Worm (Caenorhabditis elegans) whole organism, dauer: ENCODE results near the gene tat-4.

Experiments used
- unc-62 ChIP-seq: sonication (generic microtip); optimal IDR thresholded peaks from 2 replicates; lab custom pipeline; 2017; ENCODE audit warnings: missing biosample characterization, missing genetic modification reagents, missing genetic modification characterization

The tat-4 gene

DNA sequence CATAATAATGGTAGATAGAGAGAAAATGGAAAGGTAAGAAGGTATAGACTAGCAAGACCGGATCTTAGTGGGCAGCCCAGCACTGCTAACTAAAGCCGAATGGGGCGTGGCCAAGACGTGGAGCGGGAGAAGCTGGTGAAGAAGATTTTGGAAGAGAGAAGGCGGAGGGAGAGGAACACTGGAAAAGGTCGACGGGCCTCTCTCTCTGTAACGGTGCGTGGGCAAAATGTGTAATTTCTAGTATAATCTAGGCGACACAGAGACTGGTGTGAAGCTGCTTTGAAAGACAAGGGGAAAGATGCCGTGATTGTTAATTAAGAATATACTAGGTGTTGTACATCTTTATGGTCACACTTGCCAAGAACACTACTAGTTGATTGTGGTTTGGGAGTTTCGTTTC is 11.9 kb upstream of the tat-4 start, which contains the start of gene F13H8.5:
Gene F13H8.5 (minus strand): TSS at position 101 of the 400 bp plus-strand sequence.
- TF ChIP-seq unc-62 (GFP tag; lab: Kevin White, UChicago): no peak

DNA sequence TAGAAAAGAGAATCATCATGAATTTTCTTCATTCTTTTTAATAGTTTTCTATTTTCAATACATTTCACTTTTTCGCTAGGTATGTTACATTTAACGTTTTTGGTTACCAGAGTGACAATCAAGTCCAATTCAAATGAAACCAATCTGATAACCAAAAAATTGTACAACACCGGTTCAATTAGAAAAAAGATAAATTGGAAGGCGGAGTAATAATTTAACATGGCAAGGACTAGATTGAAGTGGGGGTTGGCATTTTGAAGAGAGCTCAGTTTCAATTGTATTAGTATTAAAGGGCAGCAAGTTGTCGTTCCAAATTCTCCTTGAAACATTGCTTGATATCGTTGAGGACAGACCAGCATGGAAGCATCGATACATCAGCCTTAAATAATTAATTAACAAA is 8.6 kb upstream of the tat-4 start:
- TF ChIP-seq unc-62 (GFP tag; lab: Kevin White, UChicago): no peak

DNA sequence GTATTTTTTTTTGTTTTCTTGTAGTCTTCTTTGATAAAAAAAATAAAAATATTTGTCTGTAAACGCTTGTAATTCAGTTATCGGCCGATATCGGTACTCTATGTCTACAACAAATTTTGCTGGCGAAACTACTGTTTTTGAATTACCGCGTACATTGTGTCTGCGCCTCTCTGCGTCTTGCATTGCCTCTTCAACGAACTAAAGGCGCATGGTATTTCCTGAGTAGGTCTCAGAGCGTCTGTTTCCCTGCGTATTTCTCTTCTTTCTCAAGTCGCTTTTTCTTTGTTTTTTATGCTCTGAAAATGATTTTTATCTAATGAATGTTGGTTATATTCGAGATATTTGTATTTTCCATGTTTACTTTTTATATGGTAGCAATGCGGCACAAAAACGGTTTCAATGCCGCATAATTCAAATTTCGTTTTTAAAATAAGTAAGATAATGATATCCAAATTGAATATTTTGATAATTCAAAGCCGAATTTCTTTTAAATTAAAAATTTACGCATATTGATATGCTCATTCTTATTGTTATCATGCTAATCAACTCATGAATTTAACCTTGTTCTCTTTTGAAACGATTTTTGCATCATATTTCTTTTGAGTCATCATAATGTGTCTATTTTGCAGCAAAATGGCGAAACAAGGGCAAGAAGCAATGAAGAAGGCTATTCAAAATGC is 6.8 kb upstream of the tat-4 start, which contains the start of gene phb-2:
Gene phb-2 (plus strand): TSS at position 630 of the 680 bp plus-strand sequence.
- no peak for TF ChIP-seq unc-62 (GFP tag; lab: Kevin White, UChicago)

DNA sequence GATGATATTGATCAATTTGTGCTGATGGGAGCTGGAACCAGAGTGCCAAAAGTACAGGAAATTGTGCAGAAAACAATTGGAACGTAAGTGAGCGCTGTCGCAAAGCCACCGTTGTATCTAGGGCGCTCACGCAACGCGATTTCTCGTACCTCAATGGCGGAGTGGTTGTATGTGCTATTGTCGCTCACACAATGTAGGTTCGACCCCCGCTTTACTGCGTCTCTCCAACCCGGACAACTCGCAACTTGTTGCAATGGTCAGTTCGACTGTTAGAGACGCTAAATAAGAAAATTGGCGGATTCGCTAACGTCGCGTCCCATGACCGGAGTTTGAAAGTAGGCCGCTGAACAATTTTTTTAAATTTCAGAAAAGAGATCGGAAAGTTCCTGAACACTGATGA is 4.4 kb upstream of the tat-4 start:
- TF ChIP-seq unc-62 (GFP tag; lab: Kevin White, UChicago): no peak

DNA sequence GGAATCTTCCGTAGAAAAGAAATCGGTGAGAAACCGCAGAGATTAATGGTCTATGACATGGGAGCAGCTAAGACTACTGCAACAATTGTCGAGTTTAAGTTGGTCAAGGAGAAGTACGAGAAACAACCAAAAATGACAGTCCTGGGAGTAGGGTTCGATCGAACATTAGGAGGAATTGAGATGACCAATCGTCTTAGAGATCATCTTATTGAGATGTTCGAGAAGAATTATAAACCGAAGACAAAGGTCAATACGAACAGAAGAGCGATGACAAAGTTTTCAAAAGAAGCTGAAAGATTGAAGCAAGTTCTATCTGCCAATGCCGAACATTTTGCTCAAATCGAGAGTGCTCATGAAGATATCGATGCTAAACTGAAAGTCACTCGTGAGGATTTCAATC is 3.9 kb upstream of the tat-4 start:
- TF ChIP-seq unc-62 (GFP tag; lab: Kevin White, UChicago): no peak

DNA sequence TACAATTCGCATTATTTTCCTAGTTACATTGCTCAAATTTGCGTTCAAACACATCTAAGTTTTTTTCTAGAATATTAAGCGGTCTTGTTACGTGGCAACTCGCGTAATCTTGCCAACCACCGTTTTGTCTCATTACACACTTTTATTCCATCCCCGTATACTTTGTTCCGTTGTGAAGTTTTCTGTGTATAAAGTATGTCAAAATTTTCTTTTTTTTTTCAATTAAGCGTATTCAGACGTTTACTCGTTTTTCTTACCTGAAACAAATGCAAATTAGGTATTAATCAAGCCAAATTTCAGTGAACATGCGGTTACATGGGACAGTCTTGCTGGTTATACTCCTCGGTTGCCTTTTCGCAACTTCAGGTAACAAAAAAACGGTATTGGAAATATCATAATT is 2.9 kb upstream of the tat-4 start, which contains the start of gene T24H7.2:
Gene T24H7.2 (plus strand): TSS at position 301 of the 400 bp plus-strand sequence.
- no peak for TF ChIP-seq unc-62 (GFP tag; lab: Kevin White, UChicago)

DNA sequence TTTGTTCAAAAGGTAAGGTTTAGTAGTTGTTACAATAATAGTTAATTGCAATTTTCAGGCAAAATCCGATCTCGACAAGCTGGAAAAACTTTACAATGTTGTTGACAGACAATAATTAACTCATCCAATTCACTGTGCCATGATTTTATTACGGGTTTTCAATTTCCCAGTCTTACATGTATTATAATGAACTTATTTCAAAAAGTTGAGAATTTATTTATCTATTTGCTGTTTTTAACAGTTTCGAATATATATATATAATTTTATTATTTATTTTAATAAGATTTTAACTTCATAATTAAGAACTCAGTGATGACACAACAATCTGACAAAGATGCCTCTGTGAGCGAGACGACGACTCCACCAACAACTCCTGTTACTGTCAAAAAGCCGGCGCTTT is 2.0 kb upstream of the tat-4 start, which contains the start of gene lelo-1:
Gene lelo-1 (plus strand): TSS at position 301 of the 400 bp plus-strand sequence.
- TF ChIP-seq unc-62 (GFP tag; lab: Kevin White, UChicago): no peak

DNA sequence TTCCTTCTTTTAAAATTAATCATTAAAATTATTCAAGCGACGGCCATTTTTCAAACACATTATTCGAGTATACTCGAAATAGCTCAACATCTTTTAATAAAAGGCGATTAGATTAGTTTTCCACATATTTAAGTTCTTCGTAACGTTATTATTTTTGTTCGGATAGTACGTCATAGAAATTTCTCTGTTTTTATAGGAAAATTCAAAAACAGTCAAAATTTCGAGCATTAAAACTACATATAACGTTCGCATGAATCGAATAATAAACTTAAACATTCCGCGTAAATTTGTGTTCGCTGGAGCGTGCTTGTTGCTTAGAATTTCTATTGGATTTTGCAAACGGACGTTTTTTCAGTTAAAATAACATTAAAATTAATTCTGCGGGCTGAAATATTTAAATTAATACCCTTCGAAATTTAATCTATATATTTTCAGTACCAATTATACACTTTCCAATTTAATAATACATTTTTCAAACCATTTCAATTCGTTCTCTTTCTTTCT is 1.2 kb upstream of the tat-4 start, which contains the start of gene blos-4:
Gene blos-4 (plus strand): TSS at position 51 of the 504 bp plus-strand sequence.
- no peak for TF ChIP-seq unc-62 (GFP tag; lab: Kevin White, UChicago)

DNA sequence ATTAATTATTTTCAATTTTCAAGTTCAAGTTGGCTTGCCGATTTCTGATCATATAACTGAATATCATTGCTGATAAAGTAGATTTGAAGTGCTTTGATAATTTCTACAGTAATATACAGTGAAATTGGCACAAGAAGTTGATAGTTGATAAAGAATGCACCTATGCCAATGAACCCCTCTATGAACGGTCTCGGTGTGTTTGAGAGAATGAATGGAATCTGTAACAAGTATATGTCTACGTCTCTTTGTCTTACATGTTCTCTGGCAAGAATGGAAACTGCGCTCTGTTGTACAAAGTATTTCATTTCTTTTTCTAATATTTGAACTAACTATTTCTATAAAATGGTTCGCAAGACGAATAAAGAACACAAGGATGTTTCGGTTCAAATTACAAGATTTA is 2.3 kb downstream of the tat-4 start, which contains the start of gene T24H7.8:
Gene T24H7.8 (plus strand): TSS at position 301 of the 400 bp plus-strand sequence.
- no peak for TF ChIP-seq unc-62 (GFP tag; lab: Kevin White, UChicago)

DNA sequence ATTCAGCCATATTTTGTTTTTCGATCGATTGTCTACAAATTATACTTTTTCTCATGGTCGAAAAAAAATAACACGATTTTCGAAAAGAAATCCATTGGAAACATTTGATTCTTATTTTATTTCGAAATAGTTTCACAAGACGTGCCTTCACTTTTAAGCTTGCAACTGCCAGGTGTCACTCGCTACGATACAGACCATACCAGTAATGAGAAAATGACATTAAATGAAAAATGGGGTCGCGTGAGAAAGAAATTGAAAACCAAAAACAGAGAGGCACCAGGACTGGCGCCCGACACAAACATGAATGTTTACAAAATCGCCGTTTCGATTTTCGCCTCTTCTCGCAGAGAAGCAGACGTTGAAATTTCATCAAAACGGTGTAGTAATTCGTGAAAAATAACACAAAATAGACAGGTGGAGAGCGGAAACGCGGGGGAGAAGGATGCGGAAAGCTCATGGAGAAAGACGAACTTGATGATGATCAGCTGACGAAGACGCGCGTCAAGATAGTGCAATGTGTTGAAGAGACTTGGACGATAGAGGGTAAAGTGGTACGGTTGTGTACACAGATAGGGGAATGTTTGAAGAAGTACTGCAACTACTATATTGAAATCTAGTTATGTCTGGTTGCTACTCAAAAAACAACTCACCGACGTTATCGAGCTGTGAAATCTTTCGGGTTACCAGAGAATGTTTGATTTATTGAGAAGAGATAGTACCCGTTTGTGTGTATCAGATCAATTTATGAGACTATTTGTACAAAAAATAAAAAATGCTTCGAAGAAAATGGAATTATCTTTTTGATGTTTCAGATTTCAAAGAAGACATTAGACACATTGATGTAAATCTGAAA is 7.8 kb downstream of the tat-4 start:
- no peak for TF ChIP-seq unc-62 (GFP tag; lab: Kevin White, UChicago)

DNA sequence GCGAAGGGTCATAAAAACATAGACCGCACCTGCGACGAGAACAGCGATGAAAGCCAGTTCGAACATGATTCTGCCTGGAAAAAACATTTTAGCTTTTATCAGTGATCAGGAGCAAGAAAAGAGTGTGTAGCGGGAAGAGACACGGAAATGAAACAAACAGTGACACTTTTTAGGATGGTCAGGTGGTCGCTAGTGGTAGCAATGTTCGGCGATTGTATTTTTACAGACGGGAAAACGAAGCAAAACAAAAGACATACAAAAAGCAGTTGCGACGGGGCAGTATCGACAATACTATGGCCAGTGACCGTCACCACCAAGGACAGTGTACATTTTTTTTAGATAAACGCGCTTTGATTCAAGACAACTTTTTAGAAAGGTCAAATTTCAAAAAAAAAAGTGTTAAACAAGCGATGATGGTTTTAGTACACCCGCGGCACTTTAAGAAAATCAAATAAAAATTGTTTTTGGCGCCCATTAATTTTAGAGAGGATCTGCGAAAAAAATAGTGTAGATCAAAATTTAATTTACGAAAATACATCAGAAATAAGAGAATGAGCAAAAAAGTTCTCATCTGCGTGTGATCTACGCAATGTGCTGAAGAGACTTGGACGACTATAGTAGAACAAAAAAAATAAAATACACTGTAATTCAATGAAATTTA is 8.5 kb downstream of the tat-4 start, which contains the start of gene T24H7.9:
Gene T24H7.9 (minus strand): TSS at position 74 of the 661 bp plus-strand sequence.
- no peak for TF ChIP-seq unc-62 (GFP tag; lab: Kevin White, UChicago)

DNA sequence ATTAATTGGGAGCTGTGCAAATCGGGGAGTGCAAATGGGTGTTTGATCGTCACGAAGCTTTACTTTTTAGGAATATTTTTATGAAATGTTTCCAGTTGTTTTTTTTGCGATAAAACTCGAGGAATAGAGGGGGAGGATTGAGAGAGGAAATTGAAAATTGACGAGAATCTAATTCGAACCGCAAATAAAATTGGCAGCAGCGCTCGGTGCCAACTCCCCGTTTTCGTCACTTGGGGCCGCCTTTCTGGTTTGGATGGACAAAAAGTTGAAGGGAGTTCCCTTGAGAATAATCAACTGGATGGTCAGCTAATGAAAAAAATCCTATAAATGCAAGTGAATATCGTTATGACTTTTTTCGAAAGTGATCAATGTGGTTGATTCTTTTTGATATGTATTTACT is 14.0 kb downstream of the tat-4 start:
- TF ChIP-seq unc-62 (GFP tag; lab: Kevin White, UChicago): no peak

DNA sequence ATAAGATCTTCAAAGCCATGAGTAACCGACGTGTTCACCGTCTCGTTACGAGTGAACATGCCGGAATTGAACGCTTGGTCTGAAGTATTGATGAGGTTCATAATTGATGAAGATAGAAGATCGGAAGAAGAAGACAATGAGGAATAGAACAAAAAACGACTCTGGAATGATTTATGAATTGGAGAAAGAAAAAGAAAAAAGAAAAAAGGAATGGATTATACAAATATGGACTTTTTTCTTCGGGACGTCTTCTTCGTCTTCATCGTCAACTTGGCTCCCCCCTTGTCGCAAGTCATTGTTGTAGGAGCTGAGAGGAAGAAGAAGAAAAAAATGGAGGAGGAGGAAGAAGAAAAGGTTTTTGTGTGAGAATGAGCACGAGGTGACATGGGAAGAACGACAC is 17.1 kb downstream of the tat-4 start, which contains the start of gene srsy-2:
Gene srsy-2 (minus strand): TSS at position 101 of the 400 bp plus-strand sequence.
- TF ChIP-seq unc-62 (GFP tag; lab: Kevin White, UChicago): no peak

DNA sequence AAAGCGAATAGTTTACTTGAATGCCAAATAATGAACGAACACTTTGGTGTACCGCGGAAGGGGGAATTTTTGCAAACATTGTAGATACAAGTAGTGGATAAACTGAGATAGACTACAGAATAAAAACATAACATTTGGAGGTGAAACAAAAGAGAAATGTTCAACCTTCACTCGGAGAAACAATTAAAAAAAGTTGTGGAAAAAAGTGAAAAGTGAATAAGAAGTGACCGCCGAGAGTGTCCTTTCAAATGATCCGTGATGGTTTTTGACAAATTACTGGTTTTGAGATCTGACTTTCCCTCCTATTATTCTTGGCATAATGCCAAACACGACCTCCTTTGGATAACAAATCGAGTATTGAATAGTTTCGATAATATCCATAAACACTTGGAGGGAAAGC is 20.3 kb downstream of the tat-4 start:
- TF ChIP-seq unc-62 (GFP tag; lab: Kevin White, UChicago): no peak

DNA sequence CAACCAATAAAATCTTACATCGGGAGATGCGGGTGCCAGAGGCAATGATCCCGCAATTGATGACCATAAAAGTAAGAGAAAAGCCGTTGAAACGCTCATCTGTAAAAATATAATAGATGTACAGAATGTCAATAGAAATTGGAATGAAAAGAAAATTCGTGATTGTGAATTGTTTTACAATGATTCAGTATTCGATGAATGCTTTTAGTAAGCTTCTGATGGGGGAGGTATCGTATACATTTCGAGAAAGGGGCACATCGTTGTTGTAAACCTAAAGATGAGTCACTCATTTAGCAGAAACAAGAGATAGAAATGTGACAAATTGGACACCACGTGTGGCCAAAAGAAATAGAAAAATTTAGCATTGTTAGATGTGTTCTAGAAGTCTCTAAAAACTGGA is 21.5 kb downstream of the tat-4 start, which contains the start of gene C30B5.6:
Gene C30B5.6 (minus strand): TSS at position 101 of the 400 bp plus-strand sequence.
- no peak for TF ChIP-seq unc-62 (GFP tag; lab: Kevin White, UChicago)
